Worm (Caenorhabditis elegans) whole organism, late embryonic: ENCODE measurements around the gene teg-1.

Experiments
- C08G9.2 ChIP-seq: sonication (generic microtip); optimal IDR thresholded peaks from 2 replicates; lab custom pipeline; 2016; ENCODE audit warnings: mild to moderate bottlenecking, missing genetic modification characterization, moderate library complexity, missing compliant biosample characterization
- C38D4.7 ChIP-seq: fragments of 200-800 bp; sonication (Bioruptor generic); optimal IDR thresholded peaks from 2 replicates; lab custom pipeline; 2018; ENCODE audit warnings: mild to moderate bottlenecking, missing genetic modification characterization, moderate library complexity, missing compliant biosample characterization
- K02D7.2 ChIP-seq: sonication (generic microtip); optimal IDR thresholded peaks from 2 replicates; lab custom pipeline; 2017; ENCODE audit warnings: mild to moderate bottlenecking, missing genetic modification characterization, missing compliant biosample characterization
- K09A11.1 ChIP-seq: sonication (generic microtip); optimal IDR thresholded peaks from 2 replicates; lab custom pipeline; 2017; ENCODE audit warnings: antibody characterized with exemption, mild to moderate bottlenecking, missing genetic modification characterization, missing compliant biosample characterization; ENCODE audit not compliant: insufficient read depth
- T23F11.4 ChIP-seq: fragments of 200-800 bp; sonication (Bioruptor generic); optimal IDR thresholded peaks from 2 replicates; lab custom pipeline; 2018; ENCODE audit warnings: mild to moderate bottlenecking, missing genetic modification characterization, missing compliant biosample characterization
- Y22D7AL.16 ChIP-seq: sonication (generic microtip); optimal IDR thresholded peaks from 2 replicates; lab custom pipeline; 2016; ENCODE audit warnings: missing genetic modification characterization, missing compliant biosample characterization
- ceh-14 ChIP-seq: sonication (generic microtip); optimal IDR thresholded peaks from 2 replicates; lab custom pipeline; 2016; ENCODE audit warnings: missing genotype, missing genetic modification characterization, missing compliant biosample characterization
- ceh-18 ChIP-seq: sonication (generic microtip); optimal IDR thresholded peaks from 2 replicates; lab custom pipeline; 2016; ENCODE audit warnings: missing genetic modification characterization, missing compliant biosample characterization
- ceh-2 ChIP-seq: sonication (generic microtip); optimal IDR thresholded peaks from 2 replicates; lab custom pipeline; 2016; ENCODE audit warnings: missing genotype, missing genetic modification characterization, missing compliant biosample characterization
- ceh-30 ChIP-seq: fragments of 150-350 bp; optimal IDR thresholded peaks from 2 replicates; lab custom pipeline; 2014; ENCODE audit warnings: missing biosample characterization, missing genetic modification characterization
- ceh-31 ChIP-seq: sonication (generic microtip); optimal IDR thresholded peaks from 2 replicates; lab custom pipeline; 2016; ENCODE audit warnings: missing genetic modification characterization, missing compliant biosample characterization
- ceh-48 ChIP-seq: sonication (generic microtip); optimal IDR thresholded peaks from 2 replicates; lab custom pipeline; 2016; ENCODE audit warnings: missing genetic modification characterization, inconsistent platforms, missing compliant biosample characterization
- ceh-9 ChIP-seq: sonication (generic microtip); optimal IDR thresholded peaks from 2 replicates; lab custom pipeline; 2016; ENCODE audit warnings: mild to moderate bottlenecking, missing genetic modification characterization, inconsistent platforms, missing compliant biosample characterization
- elt-2 ChIP-seq: sonication (generic microtip); optimal IDR thresholded peaks from 2 replicates; lab custom pipeline; 2016; ENCODE audit warnings: missing genetic modification reagents, missing genetic modification characterization, missing compliant biosample characterization
- ets-4 ChIP-seq: sonication (generic microtip); optimal IDR thresholded peaks from 2 replicates; lab custom pipeline; 2016; ENCODE audit warnings: missing genetic modification characterization, missing compliant biosample characterization
- fax-1 ChIP-seq: sonication (generic microtip); optimal IDR thresholded peaks from 2 replicates; lab custom pipeline; 2016; ENCODE audit warnings: missing genotype, missing genetic modification characterization, missing compliant biosample characterization
- fkh-10 ChIP-seq: fragments of 150-350 bp; optimal IDR thresholded peaks from 2 replicates; lab custom pipeline; 2014; ENCODE audit warnings: missing biosample characterization, missing genetic modification reagents, missing genetic modification characterization
- hlh-15 ChIP-seq: sonication (generic microtip); optimal IDR thresholded peaks from 2 replicates; lab custom pipeline; 2016; ENCODE audit warnings: missing genetic modification characterization, missing compliant biosample characterization
- hlh-6 ChIP-seq: sonication (generic microtip); optimal IDR thresholded peaks from 2 replicates; lab custom pipeline; 2016; ENCODE audit warnings: missing genotype, missing genetic modification characterization, missing compliant biosample characterization
- hlh-8 ChIP-seq: sonication (generic microtip); optimal IDR thresholded peaks from 2 replicates; lab custom pipeline; 2016; ENCODE audit warnings: missing genotype, missing genetic modification characterization, missing compliant biosample characterization
- madf-2 ChIP-seq: sonication (generic microtip); optimal IDR thresholded peaks from 2 replicates; lab custom pipeline; 2017; ENCODE audit warnings: missing genetic modification characterization, missing compliant biosample characterization
- mec-3 ChIP-seq: sonication (generic microtip); optimal IDR thresholded peaks from 2 replicates; lab custom pipeline; 2016; ENCODE audit warnings: borderline replicate concordance, missing genetic modification characterization, missing compliant biosample characterization
- nfya-1 ChIP-seq: sonication (generic microtip); optimal IDR thresholded peaks from 2 replicates; lab custom pipeline; 2017; ENCODE audit warnings: missing genetic modification characterization, mild to moderate bottlenecking, missing compliant biosample characterization, antibody characterized with exemption, moderate library complexity
- nhr-11 ChIP-seq: fragments of 150-350 bp; optimal IDR thresholded peaks from 2 replicates; lab custom pipeline; 2014; ENCODE audit warnings: missing biosample characterization, missing genetic modification characterization
- npax-4 ChIP-seq: sonication (generic microtip); optimal IDR thresholded peaks from 2 replicates; lab custom pipeline; 2016; ENCODE audit warnings: missing genetic modification characterization, missing compliant biosample characterization
- odd-2 ChIP-seq: sonication (generic microtip); optimal IDR thresholded peaks from 2 replicates; lab custom pipeline; 2017; ENCODE audit warnings: antibody characterized with exemption, mild to moderate bottlenecking, missing genetic modification characterization, missing compliant biosample characterization
- pax-1 ChIP-seq: fragments of 150-350 bp; optimal IDR thresholded peaks from 2 replicates; lab custom pipeline; 2014; ENCODE audit warnings: missing biosample characterization, missing genetic modification characterization
- pha-2 ChIP-seq: sonication (generic microtip); optimal IDR thresholded peaks from 2 replicates; lab custom pipeline; 2017; ENCODE audit warnings: mild to moderate bottlenecking, missing genetic modification characterization, missing compliant biosample characterization
- rnt-1 ChIP-seq: sonication (generic microtip); optimal IDR thresholded peaks from 2 replicates; lab custom pipeline; 2016; ENCODE audit warnings: missing genetic modification characterization, missing compliant biosample characterization
- sdc-2 ChIP-seq: sonication (generic microtip); optimal IDR thresholded peaks from 2 replicates; lab custom pipeline; 2016; ENCODE audit warnings: missing genotype, missing genetic modification characterization, missing compliant biosample characterization
- syd-9 ChIP-seq: sonication (generic microtip); optimal IDR thresholded peaks from 2 replicates; lab custom pipeline; 2016; ENCODE audit warnings: mild to moderate bottlenecking, missing genetic modification characterization, moderate library complexity, missing compliant biosample characterization
- tbx-2 ChIP-seq: sonication (generic microtip); optimal IDR thresholded peaks from 2 replicates; lab custom pipeline; 2016; ENCODE audit warnings: missing genetic modification characterization, missing compliant biosample characterization
- tbx-7 ChIP-seq: sonication (generic microtip); optimal IDR thresholded peaks from 2 replicates; lab custom pipeline; 2016; ENCODE audit warnings: missing genotype, missing genetic modification characterization, missing compliant biosample characterization
- unc-42 ChIP-seq: sonication (generic microtip); optimal IDR thresholded peaks from 2 replicates; lab custom pipeline; 2016; ENCODE audit warnings: missing genotype, missing genetic modification characterization, missing compliant biosample characterization
- unc-86 ChIP-seq: sonication (generic microtip); optimal IDR thresholded peaks from 2 replicates; lab custom pipeline; 2016; ENCODE audit warnings: missing genetic modification characterization, missing compliant biosample characterization
- zip-5 ChIP-seq: sonication (generic microtip); optimal IDR thresholded peaks from 2 replicates; lab custom pipeline; 2016; ENCODE audit warnings: missing genetic modification characterization, missing compliant biosample characterization

The teg-1 gene

ce11 chrIII:11289876-11290275 lies 28.2 kb downstream of the teg-1 start:
- no peak for TF ChIP-seq nhr-11 (tag; lab: Kevin White, UChicago)
- no peak for TF ChIP-seq unc-42
- TF ChIP-seq K09A11.1 (tag; lab: Kevin White, UChicago), result no peak
- no peak for TF ChIP-seq pha-2 (tag; lab: Kevin White, UChicago)
- no peak for TF ChIP-seq syd-9 (tag; lab: Kevin White, UChicago)
- no peak for TF ChIP-seq ceh-9 (tag; lab: Kevin White, UChicago)
- no peak for TF ChIP-seq C38D4.7 (GFP tag; lab: Kevin White, UChicago)
- no peak for TF ChIP-seq tbx-7 (tag; lab: Kevin White, UChicago)
- no peak for TF ChIP-seq unc-86 (tag; lab: Kevin White, UChicago)
- TF ChIP-seq odd-2 (tag; lab: Kevin White, UChicago), result no peak
- TF ChIP-seq elt-2 (tag; lab: Kevin White, UChicago), result no peak
- TF ChIP-seq ets-4, result no peak
- TF ChIP-seq hlh-6 (tag; lab: Kevin White, UChicago), result no peak
- TF ChIP-seq K02D7.2 (tag; lab: Kevin White, UChicago), result no peak
- TF ChIP-seq hlh-15, result no peak
- no peak for TF ChIP-seq ceh-14 (tag; lab: Kevin White, UChicago)
- no peak for TF ChIP-seq sdc-2 (tag; lab: Kevin White, UChicago)
- no peak for TF ChIP-seq Y22D7AL.16

ce11 chrIII:11288295-11288694 lies 29.7 kb downstream of the teg-1 start:
- no peak for TF ChIP-seq odd-2 (tag; lab: Kevin White, UChicago)
- no peak for TF ChIP-seq ceh-31 (tag; lab: Kevin White, UChicago)
- no peak for TF ChIP-seq pha-2 (tag; lab: Kevin White, UChicago)
- no peak for TF ChIP-seq elt-2 (tag; lab: Kevin White, UChicago)
- TF ChIP-seq ets-4, result no peak
- TF ChIP-seq fkh-10 (GFP tag; lab: Kevin White, UChicago), result no peak
- no peak for TF ChIP-seq ceh-48
- TF ChIP-seq, all 69 proteins: peak for 0

- peak; percentile 35 for TF ChIP-seq ceh-48
- no peak for TF ChIP-seq madf-2 (tag; lab: Kevin White, UChicago)
- TF ChIP-seq, all 69 proteins: peak for 1
Measured at ce11 chrIII:11287340-11287739, 30.7 kb downstream of the teg-1 start.

ce11 chrIII:11286069-11286468 lies 32.0 kb downstream of the teg-1 start:
- peak; percentile 84 for TF ChIP-seq ceh-31 (tag; lab: Kevin White, UChicago)
- TF ChIP-seq madf-2 (tag; lab: Kevin White, UChicago), result no peak
- peak; percentile 71 for TF ChIP-seq unc-42
- TF ChIP-seq ceh-2 (tag; lab: Kevin White, UChicago), result peak; percentile 77
- TF ChIP-seq npax-4 (tag; lab: Kevin White, UChicago), result no peak
- TF ChIP-seq pax-1 (tag; lab: Kevin White, UChicago), result no peak
- TF ChIP-seq T23F11.4 (GFP tag; lab: Kevin White, UChicago), result no peak
- peak; percentile 51 for TF ChIP-seq zip-5 (tag; lab: Kevin White, UChicago)
- TF ChIP-seq mec-3 (tag; lab: Kevin White, UChicago), result peak; percentile 68
- peak; percentile 67 for TF ChIP-seq ets-4
- TF ChIP-seq ceh-18 (tag; lab: Kevin White, UChicago), result no peak
- TF ChIP-seq nfya-1 (tag; lab: Kevin White, UChicago), result no peak
- TF ChIP-seq tbx-2, result peak; percentile 71
- TF ChIP-seq elt-2 (tag; lab: Kevin White, UChicago), result peak; percentile 11
- TF ChIP-seq tbx-7 (tag; lab: Kevin White, UChicago), result peak; percentile 61
- peak; percentile 84 for TF ChIP-seq C08G9.2 (tag; lab: Kevin White, UChicago)
- no peak for TF ChIP-seq odd-2 (tag; lab: Kevin White, UChicago)
- TF ChIP-seq ceh-14 (tag; lab: Kevin White, UChicago), result peak; percentile 43
- TF ChIP-seq hlh-15, result no peak
- no peak for TF ChIP-seq ceh-30 (tag; lab: Kevin White, UChicago)
- TF ChIP-seq fax-1 (tag; lab: Kevin White, UChicago), result peak; percentile 14
- TF ChIP-seq hlh-8 (tag; lab: Kevin White, UChicago), result peak; percentile 34
- no peak for TF ChIP-seq rnt-1 (tag; lab: Kevin White, UChicago)
